Fruit fly (Drosophila melanogaster) whole organism, embryonic: Measurements from ENCODE around the gene vsg.
A peak's percentile ranks its signal among the peaks of the same experiment; 100 is the strongest.

ENCODE experiments used
- Ada2b ChIP-seq: fragments of 200-800 bp; sonication (Bioruptor generic); IDR thresholded peaks from 2 replicates; pipeline ENCODE4 v1.3.6; 2022; ENCODE audit warnings: missing biosample characterization, missing genetic modification characterization
- B-H2 ChIP-seq: fragments of 200-800 bp; sonication (Bioruptor generic); optimal IDR thresholded peaks from 2 replicates; lab custom pipeline; 2018; ENCODE audit warnings: missing biosample characterization, mild to moderate bottlenecking, missing genetic modification characterization
- CG12104 ChIP-seq: fragments of 200-800 bp; sonication (Bioruptor generic); optimal IDR thresholded peaks from 3 replicates; lab custom pipeline; 2016; ENCODE audit warnings: missing biosample characterization, missing genetic modification characterization
- CG12769 ChIP-seq: fragments of 200-800 bp; sonication (Bioruptor generic); optimal IDR thresholded peaks from 2 replicates; lab custom pipeline; 2019; ENCODE audit warnings: missing biosample characterization, mild to moderate bottlenecking, missing genetic modification characterization, moderate library complexity
- CG13123 ChIP-seq: fragments of 200-800 bp; sonication (Bioruptor generic); optimal IDR thresholded peaks from 2 replicates; lab custom pipeline; 2016; ENCODE audit warnings: missing biosample characterization, missing genetic modification characterization
- CG14667 ChIP-seq: fragments of 200-800 bp; sonication (Bioruptor generic); IDR thresholded peaks from 2 replicates; pipeline ENCODE4 v1.3.6; 2022; ENCODE audit warnings: missing biosample characterization, missing genetic modification characterization
- CG15269 ChIP-seq: fragments of 200-800 bp; sonication (Bioruptor generic); optimal IDR thresholded peaks from 2 replicates; lab custom pipeline; 2018; ENCODE audit warnings: missing biosample characterization, mild to moderate bottlenecking, missing genetic modification characterization, moderate library complexity
- CG17361 ChIP-seq: fragments of 200-800 bp; sonication (Bioruptor generic); IDR thresholded peaks from 3 replicates; pipeline ENCODE4 v1.3.6; 2022; ENCODE audit warnings: missing biosample characterization, missing genetic modification characterization
- CG2120 ChIP-seq: fragments of 200-800 bp; sonication (Bioruptor generic); optimal IDR thresholded peaks from 3 replicates; lab custom pipeline; 2016; ENCODE audit warnings: missing biosample characterization, missing genetic modification characterization
- CG2678 ChIP-seq: fragments of 200-800 bp; sonication (Bioruptor generic); optimal IDR thresholded peaks from 3 replicates; lab custom pipeline; 2019; ENCODE audit warnings: missing biosample characterization, mild to moderate bottlenecking, missing genetic modification characterization, moderate library complexity
- CG3407 ChIP-seq: fragments of 200-800 bp; sonication (Bioruptor generic); optimal IDR thresholded peaks from 2 replicates; lab custom pipeline; 2018; ENCODE audit warnings: missing biosample characterization, mild to moderate bottlenecking, missing genetic modification characterization
- CG34376 ChIP-seq: fragments of 200-800 bp; sonication (Bioruptor generic); optimal IDR thresholded peaks from 2 replicates; lab custom pipeline; 2018; ENCODE audit warnings: missing biosample characterization, mild to moderate bottlenecking, missing genetic modification characterization
- CG4282 ChIP-seq: fragments of 200-800 bp; sonication (Bioruptor generic); optimal IDR thresholded peaks from 2 replicates; lab custom pipeline; 2016; ENCODE audit warnings: missing biosample characterization, missing genetic modification characterization
- CG4730 ChIP-seq: fragments of 200-800 bp; sonication (Bioruptor generic); IDR thresholded peaks from 2 replicates; pipeline ENCODE4 v1.3.6; 2022; ENCODE audit warnings: missing biosample characterization, missing genetic modification characterization
- CG6254 ChIP-seq: fragments of 200-800 bp; sonication (Bioruptor generic); optimal IDR thresholded peaks from 3 replicates; lab custom pipeline; 2017; ENCODE audit warnings: mild to moderate bottlenecking, missing biosample characterization, missing genetic modification reagents, missing genetic modification characterization
- CG7928 ChIP-seq: fragments of 200-800 bp; sonication (Bioruptor generic); optimal IDR thresholded peaks from 2 replicates; lab custom pipeline; 2017; ENCODE audit warnings: missing biosample characterization, mild to moderate bottlenecking, missing genetic modification characterization
- CG8765 ChIP-seq: fragments of 200-800 bp; sonication (Bioruptor generic); IDR thresholded peaks from 2 replicates; pipeline ENCODE4 v1.3.6; 2022; ENCODE audit warnings: missing biosample characterization, missing genetic modification characterization
- CG9437 ChIP-seq: fragments of 200-800 bp; sonication (Bioruptor generic); optimal IDR thresholded peaks from 2 replicates; lab custom pipeline; 2018; ENCODE audit warnings: missing biosample characterization, mild to moderate bottlenecking, missing genetic modification characterization
- Camta ChIP-seq: fragments of 200-800 bp; sonication (Bioruptor generic); optimal IDR thresholded peaks from 2 replicates; lab custom pipeline; 2016; ENCODE audit warnings: missing biosample characterization, missing genetic modification characterization
- CkIIα-i1 ChIP-seq: fragments of 200-800 bp; sonication (Bioruptor generic); IDR thresholded peaks from 2 replicates; pipeline ENCODE4 v1.3.6; 2022; ENCODE audit warnings: missing biosample characterization, missing genetic modification characterization
- Dfd ChIP-seq, 2 experiments: fragments of >200 bp; optimal IDR thresholded peaks; 2 replicates each; lab custom pipeline; 2017; ENCODE audit warnings: missing biosample characterization in 2 of 2, missing genetic modification characterization in 2 of 2
- Ets65A ChIP-seq: fragments of 200-800 bp; sonication (Bioruptor generic); peaks from one replicate; lab custom pipeline; 2016; ENCODE audit warnings: missing biosample characterization, missing genetic modification characterization
- Gsc ChIP-seq: fragments of 200-800 bp; sonication (Bioruptor generic); IDR thresholded peaks from 2 replicates; pipeline ENCODE4 v1.3.6; 2022; ENCODE audit warnings: missing biosample characterization, missing genetic modification characterization
- HLH54F ChIP-seq: fragments of 200-800 bp; sonication (Bioruptor generic); optimal IDR thresholded peaks from 3 replicates; lab custom pipeline; 2016; ENCODE audit warnings: missing biosample characterization, missing genetic modification characterization
- Hr51 ChIP-seq, 2 experiments: fragments of 200-800 bp; sonication (Bioruptor generic); optimal IDR thresholded peaks; 2 replicates in 1 of 2; 3 replicates in 1 of 2; lab custom pipeline; 2016 to 2018; ENCODE audit warnings: missing biosample characterization in 2 of 2, missing genetic modification characterization in 2 of 2, mild to moderate bottlenecking in 1 of 2, moderate library complexity in 1 of 2
- MTF-1 ChIP-seq: fragments of 200-800 bp; sonication (Bioruptor generic); optimal IDR thresholded peaks from 2 replicates; lab custom pipeline; 2018; ENCODE audit warnings: missing biosample characterization, mild to moderate bottlenecking, missing genetic modification characterization, borderline replicate concordance
- Poxn ChIP-seq: fragments of 200-800 bp; sonication (Bioruptor generic); IDR thresholded peaks from 2 replicates; pipeline ENCODE4 v1.3.6; 2022; ENCODE audit warnings: missing biosample characterization, missing genetic modification characterization
- Six4 ChIP-seq: fragments of 200-800 bp; sonication (Bioruptor generic); optimal IDR thresholded peaks from 2 replicates; lab custom pipeline; 2016; ENCODE audit warnings: missing biosample characterization, missing genetic modification characterization
- Xbp1 ChIP-seq: fragments of 200-800 bp; sonication (Bioruptor generic); optimal IDR thresholded peaks from 3 replicates; lab custom pipeline; 2016; ENCODE audit warnings: missing biosample characterization, mild to moderate bottlenecking, missing genetic modification characterization
- ap ChIP-seq: fragments of 200-800 bp; sonication (Bioruptor generic); IDR thresholded peaks from 2 replicates; pipeline ENCODE4 v1.3.6; 2022; ENCODE audit warnings: missing biosample characterization, missing genetic modification characterization
- bsh ChIP-seq, 2 experiments: fragments of 200-800 bp; sonication (Bioruptor generic); optimal IDR thresholded peaks; 2 replicates each; lab custom pipeline; 2017 to 2018; ENCODE audit warnings: mild to moderate bottlenecking in 2 of 2, missing biosample characterization in 2 of 2, missing genetic modification characterization in 2 of 2, moderate library complexity in 1 of 2
- cato ChIP-seq: fragments of 200-800 bp; sonication (Bioruptor generic); optimal IDR thresholded peaks from 2 replicates; lab custom pipeline; 2016; ENCODE audit warnings: missing biosample characterization, missing genetic modification characterization, borderline replicate concordance
- corto ChIP-seq: fragments of 200-800 bp; sonication (Bioruptor generic); optimal IDR thresholded peaks from 2 replicates; lab custom pipeline; 2016; ENCODE audit warnings: missing biosample characterization, mild to moderate bottlenecking, missing genetic modification characterization, moderate library complexity
- dysf ChIP-seq: fragments of 200-800 bp; sonication (Bioruptor generic); IDR thresholded peaks from 3 replicates; pipeline ENCODE4 v1.3.6; 2022; ENCODE audit warnings: missing biosample characterization, missing genetic modification characterization
- fd3F ChIP-seq: fragments of 200-800 bp; sonication (Bioruptor generic); optimal IDR thresholded peaks from 2 replicates; lab custom pipeline; 2018; ENCODE audit warnings: missing biosample characterization, mild to moderate bottlenecking, missing genetic modification characterization, moderate library complexity
- gsb ChIP-seq: fragments of 200-800 bp; sonication (Bioruptor generic); IDR thresholded peaks from 2 replicates; pipeline ENCODE4 v1.3.6; 2022; ENCODE audit warnings: missing biosample characterization, missing genetic modification characterization
- her ChIP-seq: fragments of 200-800 bp; sonication (Bioruptor generic); optimal IDR thresholded peaks from 2 replicates; lab custom pipeline; 2016; ENCODE audit warnings: missing biosample characterization, missing genetic modification characterization
- kay ChIP-seq: fragments of 200-800 bp; sonication (Bioruptor generic); optimal IDR thresholded peaks from 2 replicates; lab custom pipeline; 2016; ENCODE audit warnings: missing biosample characterization, missing genetic modification characterization
- lbe ChIP-seq: fragments of 200-800 bp; sonication (Bioruptor generic); optimal IDR thresholded peaks from 2 replicates; lab custom pipeline; 2016; ENCODE audit warnings: missing biosample characterization, mild to moderate bottlenecking, missing genetic modification characterization
- lola ChIP-seq, 3 experiments: fragments of >200 bp in 2 of 3; fragments of 200-800 bp in 1 of 3; sonication (Bioruptor generic) in 1 of 3; optimal IDR thresholded peaks; 2 replicates each; lab custom pipeline; 2017 to 2019; ENCODE audit warnings: missing biosample characterization in 3 of 3, missing genetic modification characterization in 3 of 3, mild to moderate bottlenecking in 1 of 3, moderate library complexity in 1 of 3
- odd ChIP-seq: fragments of 200-800 bp; sonication (Bioruptor generic); optimal IDR thresholded peaks from 2 replicates; lab custom pipeline; 2017; ENCODE audit warnings: missing biosample characterization, mild to moderate bottlenecking, missing genetic modification characterization
- pb ChIP-seq: fragments of 200-800 bp; sonication (Bioruptor generic); optimal IDR thresholded peaks from 3 replicates; lab custom pipeline; 2016; ENCODE audit warnings: missing biosample characterization, missing genetic modification characterization
- pho ChIP-seq: fragments of 200-800 bp; sonication (Bioruptor generic); optimal IDR thresholded peaks from 2 replicates; lab custom pipeline; 2016; ENCODE audit warnings: missing biosample characterization, missing genetic modification characterization
- pum ChIP-seq: fragments of 200-800 bp; sonication (Bioruptor generic); optimal IDR thresholded peaks from 2 replicates; lab custom pipeline; 2016; ENCODE audit warnings: missing biosample characterization, missing genetic modification characterization
- pzg ChIP-seq: fragments of 200-800 bp; sonication (Bioruptor generic); optimal IDR thresholded peaks from 3 replicates; lab custom pipeline; 2018; ENCODE audit warnings: missing biosample characterization, mild to moderate bottlenecking, missing genetic modification characterization, moderate library complexity
- slbo ChIP-seq: fragments of 200-800 bp; sonication (Bioruptor generic); IDR thresholded peaks from 2 replicates; pipeline ENCODE4 v1.3.6; 2022; ENCODE audit warnings: missing biosample characterization, missing genetic modification characterization
- sr ChIP-seq: fragments of 200-800 bp; sonication (Bioruptor generic); IDR thresholded peaks from 3 replicates; pipeline ENCODE4 v1.3.6; 2022; ENCODE audit warnings: missing biosample characterization, missing genetic modification characterization
- tgo ChIP-seq: fragments of 200-800 bp; sonication (Bioruptor generic); IDR thresholded peaks from 3 replicates; pipeline ENCODE4 v1.3.6; 2022; ENCODE audit warnings: missing biosample characterization, missing genetic modification characterization
- zf30C ChIP-seq: fragments of 200-800 bp; sonication (Bioruptor generic); optimal IDR thresholded peaks from 3 replicates; lab custom pipeline; 2018; ENCODE audit warnings: missing biosample characterization, mild to moderate bottlenecking, missing genetic modification characterization

Gene vsg

DNA sequence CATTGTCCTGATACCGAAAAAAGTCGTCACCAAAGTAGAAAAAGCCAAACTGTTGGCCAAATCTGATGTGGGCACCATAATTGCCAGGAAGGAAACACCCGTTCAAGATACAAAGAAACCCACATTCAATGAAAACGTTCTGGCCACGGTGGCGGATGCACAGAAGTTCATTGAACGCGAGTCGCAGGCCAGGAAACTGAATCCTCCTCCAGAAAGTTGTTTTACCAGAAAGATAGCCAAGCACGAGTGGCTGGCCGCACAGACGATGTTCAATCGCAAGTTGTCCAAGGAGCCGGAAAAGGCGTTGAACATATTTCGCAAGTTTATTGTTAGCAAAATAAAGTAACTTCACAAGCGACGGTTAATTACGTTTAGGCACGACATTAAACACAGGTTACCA lies 6.0 kb downstream of the vsg start:
- TF ChIP-seq Ets65A (GFP tag; lab: Kevin White, UChicago) (peak; percentile 91), Dfd (GFP tag; optimal IDR thresholded peaks at IDR 0.05; lab: Kevin White, UChicago) (no peak)

DNA sequence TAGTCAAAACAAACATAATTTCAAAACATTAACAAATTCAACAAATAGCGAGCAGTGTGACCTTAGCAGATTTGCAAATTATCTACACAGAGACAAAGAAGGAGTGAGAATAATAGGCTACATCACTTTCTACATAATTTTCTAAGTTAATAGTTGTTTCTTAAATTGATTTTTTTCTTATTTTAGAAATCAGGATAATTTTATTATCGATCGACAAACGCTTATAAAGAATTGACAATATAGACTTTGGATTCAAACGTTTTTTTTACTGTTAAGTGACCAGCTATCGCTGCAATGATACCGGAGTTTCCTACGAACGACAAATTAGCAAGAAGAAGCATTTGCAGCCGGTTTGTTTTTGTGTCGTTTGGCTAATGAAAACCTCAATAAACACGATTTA lies 9.0 kb downstream of the vsg start, which contains the start of the genes nbs and defl:
Gene nbs (minus strand): TSS at position 87 of the 400 bp plus-strand sequence.
Gene defl (plus strand): TSS at position 316 of the 400 bp plus-strand sequence.
- TF ChIP-seq CG12104 (GFP tag; lab: Kevin White, UChicago) (peak; percentile 53), B-H2 (GFP tag; lab: Kevin White, UChicago) (peak; percentile 60), bsh (GFP tag; optimal IDR thresholded peaks at IDR 0.05; lab: Kevin White, UChicago) (peak in 1 of 2 experiments; percentile 43), CG3407 (GFP tag; lab: Kevin White, UChicago) (no peak), tgo (GFP tag; lab: Robert Waterston, UW) (peak; percentile 72; the same call in 2 of the 3 replicates), Six4 (peak; percentile 12), lbe (GFP tag; lab: Kevin White, UChicago) (peak; percentile 66), Ada2b (GFP tag; lab: Robert Waterston, UW) (peak; percentile 62), kay (GFP tag; lab: Kevin White, UChicago) (peak; percentile 35), gsb (GFP tag; lab: Robert Waterston, UW) (no peak), MTF-1 (no peak), CG7928 (no peak), Poxn (GFP tag; lab: Robert Waterston, UW) (0 out of 2 replicates have a peak, but pooled peaks have one; percentile 16), CG17361 (peak; percentile 86), CG8765 (GFP tag; lab: Robert Waterston, UW) (peak; percentile 65), CG34376 (GFP tag; lab: Kevin White, UChicago) (peak; percentile 38), her (GFP tag; lab: Kevin White, UChicago) (no peak), CG12769 (tag; lab: Kevin White, UChicago) (no peak), zf30C (GFP tag; lab: Kevin White, UChicago) (peak; percentile 97), cato (GFP tag; lab: Kevin White, UChicago) (peak; percentile 47), fd3F (peak; percentile 49), pb (no peak), pzg (GFP tag; lab: Kevin White, UChicago) (peak; percentile 47), HLH54F (GFP tag; lab: Kevin White, UChicago) (peak; percentile 76), CG13123 (GFP tag; lab: Kevin White, UChicago) (peak; percentile 46), CG6254 (no peak), ap (GFP tag; lab: Robert Waterston, UW) (no peak), CG9437 (GFP tag; lab: Kevin White, UChicago) (peak; percentile 38), CG4730 (GFP tag; lab: Robert Waterston, UW) (peak; percentile 55), CkIIα-i1 (GFP tag; lab: Robert Waterston, UW) (no peak), slbo (GFP tag; lab: Robert Waterston, UW) (peak; percentile 83), Xbp1 (GFP tag; lab: Kevin White, UChicago) (peak; percentile 82), dysf (GFP tag; lab: Robert Waterston, UW) (peak; percentile 80), Camta (GFP tag; lab: Kevin White, UChicago) (peak; percentile 86), lola (GFP tag; optimal IDR thresholded peaks at IDR 0.05; lab: Kevin White, UChicago) (peak in 1 of 3 experiments; percentile 56), CG15269 (tag; lab: Kevin White, UChicago) (no peak), odd (GFP tag; lab: Kevin White, UChicago) (no peak), pum (GFP tag; lab: Kevin White, UChicago) (peak; percentile 61), pho (GFP tag; lab: Kevin White, UChicago) (peak; percentile 80), Hr51 (GFP tag; optimal IDR thresholded peaks at IDR 0.05; lab: Kevin White, UChicago) (peak in 1 of 2 experiments; percentile 1), CG4282 (no peak), CG2678 (tag; lab: Kevin White, UChicago) (peak; percentile 79), sr (GFP tag; lab: Robert Waterston, UW) (no peak), CG14667 (GFP tag; lab: Robert Waterston, UW) (peak; percentile 76), corto (no peak), Gsc (GFP tag; lab: Robert Waterston, UW) (no peak), CG2120 (peak; percentile 85)
